Worm (Caenorhabditis elegans) whole organism, early embryonic: ENCODE results near the gene C43H6.12.

Source experiments
- F13C5.2 ChIP-seq: sonication (generic microtip); optimal IDR thresholded peaks from 2 replicates; lab custom pipeline; 2017; ENCODE audit warnings: mild to moderate bottlenecking, missing genetic modification characterization, inconsistent platforms, missing compliant biosample characterization
- aly-1 ChIP-seq: sonication (generic microtip); optimal IDR thresholded peaks from 2 replicates; lab custom pipeline; 2016; ENCODE audit warnings: missing genetic modification characterization, missing compliant biosample characterization
- ama-1 ChIP-seq: fragments of 150-350 bp; optimal IDR thresholded peaks from 2 replicates; lab custom pipeline; 2014
- ceh-36 ChIP-seq: sonication (generic microtip); optimal IDR thresholded peaks from 2 replicates; lab custom pipeline; 2016; ENCODE audit warnings: missing genetic modification characterization, inconsistent platforms, missing compliant biosample characterization
- ets-7 ChIP-seq: sonication (generic microtip); optimal IDR thresholded peaks from 2 replicates; lab custom pipeline; 2016; ENCODE audit warnings: missing genotype, missing genetic modification characterization, missing compliant biosample characterization
- hmbx-1 ChIP-seq: sonication (generic microtip); optimal IDR thresholded peaks from 2 replicates; lab custom pipeline; 2016; ENCODE audit warnings: mild to moderate bottlenecking, missing genetic modification characterization, missing compliant biosample characterization
- pes-1 ChIP-seq: fragments of 200-800 bp; sonication (Bioruptor generic); IDR thresholded peaks from 2 replicates; pipeline ENCODE4 v1.3.6; 2022; ENCODE audit warnings: missing genetic modification reagents, missing genetic modification characterization, missing compliant biosample characterization
- tbx-37 ChIP-seq: fragments of 200-800 bp; sonication (Bioruptor generic); conservative IDR thresholded peaks from 2 replicates; pipeline ENCODE4 v1.3.6; 2022; ENCODE audit warnings: missing genetic modification reagents, missing genetic modification characterization, missing compliant biosample characterization
- tra-4 ChIP-seq: sonication (generic microtip); optimal IDR thresholded peaks from 2 replicates; lab custom pipeline; 2017; ENCODE audit warnings: missing genetic modification characterization, missing compliant biosample characterization

DNA sequence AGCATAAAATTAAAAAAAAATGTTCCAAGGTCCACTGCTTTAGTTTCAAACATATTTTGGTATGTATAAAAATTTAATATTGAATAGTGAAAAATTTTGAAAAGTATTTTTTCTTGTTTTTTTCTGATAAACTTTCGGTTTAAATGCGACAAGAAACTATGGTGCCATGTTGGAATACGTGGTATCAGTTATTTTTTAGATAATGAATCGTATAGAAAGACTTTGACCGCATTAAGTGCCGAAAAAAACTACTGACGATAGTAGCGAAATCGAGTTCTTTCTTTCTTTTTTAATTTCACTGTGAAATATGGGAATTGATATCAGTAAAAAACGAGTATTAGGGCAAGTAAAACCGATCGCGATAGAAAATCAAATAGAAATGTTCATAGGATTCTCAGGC, 43.5 kb upstream of the C43H6.12 start, which contains the start of gene T24D8.6:
- TF ChIP-seq ama-1 (lab: Kevin White, UChicago) (no peak), ets-7 (tag; lab: Kevin White, UChicago) (no peak), ceh-36 (tag; lab: Kevin White, UChicago) (no peak), F13C5.2 (tag; lab: Kevin White, UChicago) (no peak), pes-1 (no peak), aly-1 (no peak), hmbx-1 (no peak), tra-4 (tag; lab: Kevin White, UChicago) (no peak), tbx-37 (GFP tag; lab: Robert Waterston, UW) (no peak)
